ENCODE assay signal across 1 fruit fly cellular context in the genomic region with DNA sequence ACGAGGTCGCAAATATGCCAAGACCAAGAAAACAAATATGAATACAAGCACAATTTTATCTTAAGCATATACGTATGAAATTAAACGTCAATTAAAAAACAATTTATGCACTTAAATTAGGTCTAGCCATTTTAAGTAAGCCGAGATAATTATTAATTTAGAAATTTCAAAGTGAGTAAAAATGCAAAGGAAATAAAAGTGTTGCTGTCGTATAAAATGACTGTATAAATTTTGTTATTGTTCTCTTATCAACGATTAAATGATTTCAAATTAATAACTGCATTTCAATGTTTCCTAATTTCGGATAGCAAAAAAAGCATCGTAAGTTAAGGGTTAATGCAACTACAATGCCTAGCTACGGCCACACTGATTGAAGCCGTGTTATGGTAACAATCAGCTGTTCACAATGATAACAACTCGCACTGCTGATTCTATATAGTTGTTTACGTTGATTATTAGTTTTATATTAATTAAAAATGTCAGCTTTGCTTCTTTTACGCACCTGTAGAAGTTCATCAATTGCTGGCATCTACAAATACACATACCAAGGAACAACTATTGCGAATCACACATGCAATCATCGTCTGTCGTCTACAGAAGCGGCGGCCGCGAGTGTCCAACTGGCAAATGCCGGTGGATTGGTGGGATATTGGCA.
TF ChIP-seq lines count a peak whose summit lies in the region.

A gene (minus strand): TSS at position 1 of the 655 bp plus-strand sequence.
A gene (plus strand): TSS at position 375 of the 655 bp plus-strand sequence.

TF ChIP-seq in whole organism, embryonic, 481 proteins besides CTCF, POLR2A, EP300 and RAD21 (continued from another document and continues in another):
- TF ChIP-seq fd102C (GFP tag; optimal IDR thresholded peaks at IDR 0.05; lab: Kevin White, UChicago) (no peak), Ada2b (GFP tag; IDR thresholded peaks at IDR 0.05; lab: Robert Waterston, UW) (peak; percentile 64), CG6654 (GFP tag; optimal IDR thresholded peaks at IDR 0.05; lab: Kevin White, UChicago) (peak; percentile 9), Oaz (GFP tag; IDR thresholded peaks at IDR 0.05; lab: Robert Waterston, UW) (no peak), B-H2 (GFP tag; optimal IDR thresholded peaks at IDR 0.05; lab: Kevin White, UChicago) (peak; percentile 55), oc (tag; optimal IDR thresholded peaks at IDR 0.05; lab: Kevin White, UChicago) (no peak), sens-2 (GFP tag; IDR thresholded peaks at IDR 0.05; lab: Robert Waterston, UW) (no peak; the same call in 1 of the 2 replicates), CG9727 (GFP tag; optimal IDR thresholded peaks at IDR 0.05; lab: Kevin White, UChicago) (peak; percentile 42), bsh (GFP tag; optimal IDR thresholded peaks at IDR 0.05; lab: Kevin White, UChicago) (peak in 1 of 2 experiments; percentile 57), CG17359 (tag; optimal IDR thresholded peaks at IDR 0.05; lab: Kevin White, UChicago) (peak; percentile 66), D (optimal IDR thresholded peaks at IDR 0.05; lab: Kevin White, UChicago) (no peak), D (GFP tag; optimal IDR thresholded peaks at IDR 0.05; lab: Kevin White, UChicago) (peak; percentile 45), CG17328 (GFP tag; IDR thresholded peaks at IDR 0.05; lab: Robert Waterston, UW) (peak; percentile 50), nerfin-2 (GFP tag; IDR thresholded peaks at IDR 0.05; lab: Robert Waterston, UW; ENCODE audit: partially characterized antibody) (no peak), HHEX (GFP tag; optimal IDR thresholded peaks at IDR 0.05; lab: Kevin White, UChicago) (peak; percentile 40), amos (GFP tag; IDR thresholded peaks at IDR 0.05; lab: Robert Waterston, UW; ENCODE audit: partially characterized antibody) (no peak), CG9932 (GFP tag; IDR thresholded peaks at IDR 0.05; lab: Robert Waterston, UW) (peak; percentile 87), CG17361 (GFP tag; IDR thresholded peaks at IDR 0.05; lab: Robert Waterston, UW) (peak; percentile 88), NC2β (GFP tag; optimal IDR thresholded peaks at IDR 0.05; lab: Kevin White, UChicago) (peak; percentile 70), CG7839 (tag; optimal IDR thresholded peaks at IDR 0.05; lab: Kevin White, UChicago) (peak; percentile 72), CG13775 (GFP tag; optimal IDR thresholded peaks at IDR 0.05; lab: Kevin White, UChicago) (peak; percentile 80), gro (GFP tag; optimal IDR thresholded peaks at IDR 0.05; lab: Kevin White, UChicago) (peak; percentile 56), Hey (tag; optimal IDR thresholded peaks at IDR 0.05; lab: Kevin White, UChicago) (no peak), sqz (GFP tag; optimal IDR thresholded peaks at IDR 0.05; lab: Kevin White, UChicago) (peak; percentile 13), CG3995 (GFP tag; optimal IDR thresholded peaks at IDR 0.05; lab: Kevin White, UChicago) (peak; percentile 27), CG10274 (GFP tag; optimal IDR thresholded peaks at IDR 0.05; lab: Kevin White, UChicago) (no peak), CG6175 (GFP tag; IDR thresholded peaks at IDR 0.05; lab: Robert Waterston, UW) (peak; percentile 26; the same call in 1 of the 3 replicates), seq (GFP tag; IDR thresholded peaks at IDR 0.05; lab: Robert Waterston, UW) (peak; percentile 41; the same call in 1 of the 2 replicates), zfh1 (GFP tag; IDR thresholded peaks at IDR 0.05; lab: Robert Waterston, UW) (peak; percentile 69; the same call in 2 of the 3 replicates), CG4282 (GFP tag; optimal IDR thresholded peaks at IDR 0.05; lab: Kevin White, UChicago) (peak; percentile 28), Usf (GFP tag; optimal IDR thresholded peaks at IDR 0.05; lab: Kevin White, UChicago) (peak; percentile 57), CG12391 (tag; optimal IDR thresholded peaks at IDR 0.05; lab: Kevin White, UChicago) (peak; percentile 87), Ravus (GFP tag; IDR thresholded peaks at IDR 0.05; lab: Robert Waterston, UW) (no peak; the same call in 1 of the 2 replicates), Hr3 (GFP tag; optimal IDR thresholded peaks at IDR 0.05; lab: Kevin White, UChicago) (peak; percentile 75), CG10147 (GFP tag; optimal IDR thresholded peaks at IDR 0.05; lab: Kevin White, UChicago) (peak; percentile 78), emc (GFP tag; optimal IDR thresholded peaks at IDR 0.05; lab: Kevin White, UChicago) (no peak), gfzf (GFP tag; optimal IDR thresholded peaks at IDR 0.05; lab: Kevin White, UChicago) (peak; percentile 84), gcm2 (GFP tag; optimal IDR thresholded peaks at IDR 0.05; lab: Kevin White, UChicago) (no peak), Bteb2 (GFP tag; optimal IDR thresholded peaks at IDR 0.05; lab: Kevin White, UChicago) (peak; percentile 65), CG18619 (GFP tag; optimal IDR thresholded peaks at IDR 0.05; lab: Kevin White, UChicago) (peak; percentile 56), stc (GFP tag; IDR thresholded peaks at IDR 0.05; lab: Robert Waterston, UW) (peak; percentile 9; the same call in 1 of the 2 replicates), CG18262 (tag; optimal IDR thresholded peaks at IDR 0.05; lab: Kevin White, UChicago) (peak; percentile 75), Mrtf (GFP tag; IDR thresholded peaks at IDR 0.05; lab: Robert Waterston, UW) (peak; percentile 59; the same call in 1 of the 3 replicates), shn (GFP tag; optimal IDR thresholded peaks at IDR 0.05; lab: Kevin White, UChicago) (peak; percentile 62), salm (tag; optimal IDR thresholded peaks at IDR 0.05; lab: Kevin White, UChicago) (no peak), croc (GFP tag; conservative IDR thresholded peaks at IDR 0.05; lab: Robert Waterston, UW) (no peak; the same call in 1 of the 3 replicates), Tbp (GFP tag; optimal IDR thresholded peaks at IDR 0.05; lab: Kevin White, UChicago) (peak; percentile 58), wek (GFP tag; optimal IDR thresholded peaks at IDR 0.05; lab: Kevin White, UChicago) (no peak), ap (GFP tag; IDR thresholded peaks at IDR 0.05; lab: Robert Waterston, UW) (peak; percentile 24; the same call in 1 of the 2 replicates), CG11504 (tag; optimal IDR thresholded peaks at IDR 0.05; lab: Kevin White, UChicago) (peak; percentile 75), schlank (tag; optimal IDR thresholded peaks at IDR 0.05; lab: Kevin White, UChicago) (no peak), Mad (GFP tag; optimal IDR thresholded peaks at IDR 0.05; lab: Kevin White, UChicago) (peak; percentile 59), Sox102F (GFP tag; optimal IDR thresholded peaks at IDR 0.05; lab: Kevin White, UChicago) (peak; percentile 75), CG7963 (GFP tag; IDR thresholded peaks at IDR 0.05; lab: Robert Waterston, UW; ENCODE audit: partially characterized antibody) (no peak), CG15011 (GFP tag; optimal IDR thresholded peaks at IDR 0.05; lab: Kevin White, UChicago) (no peak), MTF-1 (GFP tag; optimal IDR thresholded peaks at IDR 0.05; lab: Kevin White, UChicago; ENCODE audit: borderline replicate concordance) (no peak), ttk (GFP tag; IDR thresholded peaks at IDR 0.05; lab: Robert Waterston, UW) (peak; percentile 49), CG10366 (GFP tag; IDR thresholded peaks at IDR 0.05; lab: Robert Waterston, UW) (peak; percentile 57), CG9437 (GFP tag; optimal IDR thresholded peaks at IDR 0.05; lab: Kevin White, UChicago) (peak; percentile 73), TFAM (GFP tag; optimal IDR thresholded peaks at IDR 0.05; lab: Kevin White, UChicago) (no peak), hth (optimal IDR thresholded peaks at IDR 0.05; lab: Kevin White, UChicago) (no peak), twi (tag; optimal IDR thresholded peaks at IDR 0.05; lab: Kevin White, UChicago) (peak; percentile 55), Jarid2 (GFP tag; optimal IDR thresholded peaks at IDR 0.05; lab: Kevin White, UChicago) (no peak), CG11695 (GFP tag; IDR thresholded peaks at IDR 0.05; lab: Robert Waterston, UW) (no peak), CG1832 (GFP tag; optimal IDR thresholded peaks at IDR 0.05; lab: Kevin White, UChicago) (no peak), CG15696 (tag; optimal IDR thresholded peaks at IDR 0.05; lab: Kevin White, UChicago) (peak; percentile 40), CG33213 (GFP tag; optimal IDR thresholded peaks at IDR 0.05; lab: Kevin White, UChicago) (peak; percentile 23), Hand (GFP tag; optimal IDR thresholded peaks at IDR 0.05; lab: Kevin White, UChicago) (no peak), ato (GFP tag; IDR thresholded peaks at IDR 0.05; lab: Robert Waterston, UW; ENCODE audit: partially characterized antibody) (no peak), Meics (GFP tag; optimal IDR thresholded peaks at IDR 0.05; lab: Kevin White, UChicago) (peak; percentile 65), Vsx1 (GFP tag; optimal IDR thresholded peaks at IDR 0.05; lab: Kevin White, UChicago) (no peak), Nf-YC (tag; optimal IDR thresholded peaks at IDR 0.05; lab: Kevin White, UChicago) (peak; percentile 73), toy (GFP tag; IDR thresholded peaks at IDR 0.05; lab: Robert Waterston, UW) (no peak), pros (GFP tag; optimal IDR thresholded peaks at IDR 0.05; lab: Kevin White, UChicago) (no peak), CG1024 (GFP tag; IDR thresholded peaks at IDR 0.05; lab: Robert Waterston, UW) (0 out of 2 replicates have a peak, but pooled peaks have one; percentile 22), CG11093 (GFP tag; IDR thresholded peaks at IDR 0.05; lab: Robert Waterston, UW) (0 out of 3 replicates have a peak, but pooled peaks have one; percentile 16), CG4707 (GFP tag; optimal IDR thresholded peaks at IDR 0.05; lab: Kevin White, UChicago) (no peak), CG4360 (GFP tag; IDR thresholded peaks at IDR 0.05; lab: Robert Waterston, UW) (no peak), CG18011 (GFP tag; optimal IDR thresholded peaks at IDR 0.05; lab: Kevin White, UChicago) (peak; percentile 33), CG16813 (GFP tag; IDR thresholded peaks at IDR 0.05; lab: Robert Waterston, UW; ENCODE audit: partially characterized antibody) (no peak; the same call in 2 of the 3 replicates), bbx (GFP tag; IDR thresholded peaks at IDR 0.05; lab: Robert Waterston, UW; ENCODE audit: partially characterized antibody) (no peak), chm (GFP tag; IDR thresholded peaks at IDR 0.05; lab: Robert Waterston, UW) (no peak), mam (GFP tag; optimal IDR thresholded peaks at IDR 0.05; lab: Kevin White, UChicago) (peak; percentile 81), CG16863 (GFP tag; optimal IDR thresholded peaks at IDR 0.05; lab: Kevin White, UChicago) (peak; percentile 67), chif (GFP tag; optimal IDR thresholded peaks at IDR 0.05; lab: Kevin White, UChicago) (peak; percentile 54 to 67), CG11723 (GFP tag; optimal IDR thresholded peaks at IDR 0.05; lab: Kevin White, UChicago) (peak; percentile 17), bigmax (GFP tag; optimal IDR thresholded peaks at IDR 0.05; lab: Kevin White, UChicago) (no peak), CG9215 (GFP tag; IDR thresholded peaks at IDR 0.05; lab: Robert Waterston, UW) (peak; percentile 71), CG12155 (GFP tag; optimal IDR thresholded peaks at IDR 0.05; lab: Kevin White, UChicago) (peak; percentile 71), zf30C (GFP tag; optimal IDR thresholded peaks at IDR 0.05; lab: Kevin White, UChicago) (no peak), CG2889 (GFP tag; IDR thresholded peaks at IDR 0.05; lab: Robert Waterston, UW) (0 out of 3 replicates have a peak, but pooled peaks have one; percentile 6), CG17385 (GFP tag; optimal IDR thresholded peaks at IDR 0.05; lab: Kevin White, UChicago) (peak; percentile 62), slbo (GFP tag; IDR thresholded peaks at IDR 0.05; lab: Robert Waterston, UW) (peak; percentile 86), CG8290 (GFP tag; optimal IDR thresholded peaks at IDR 0.05; lab: Kevin White, UChicago) (peak; percentile 31), CG8290 (tag; optimal IDR thresholded peaks at IDR 0.05; lab: Kevin White, UChicago) (peak in 1 of 2 experiments; percentile 55), CG13123 (GFP tag; optimal IDR thresholded peaks at IDR 0.05; lab: Kevin White, UChicago) (peak; percentile 75), CG10321 (GFP tag; IDR thresholded peaks at IDR 0.05; lab: Robert Waterston, UW) (no peak), ken (GFP tag; IDR thresholded peaks at IDR 0.05; lab: Robert Waterston, UW) (peak; percentile 45; the same call in 2 of the 3 replicates), gem (tag; optimal IDR thresholded peaks at IDR 0.05; lab: Kevin White, UChicago) (peak; percentile 81), CG8924 (tag; optimal IDR thresholded peaks at IDR 0.05; lab: Kevin White, UChicago) (peak; percentile 67), ase (GFP tag; IDR thresholded peaks at IDR 0.05; lab: Robert Waterston, UW) (peak; percentile 65; the same call in 2 of the 3 replicates), CG32532 (GFP tag; IDR thresholded peaks at IDR 0.05; lab: Robert Waterston, UW) (peak; percentile 83), Neu2 (GFP tag; optimal IDR thresholded peaks at IDR 0.05; lab: Kevin White, UChicago; ENCODE audit: borderline replicate concordance) (no peak), CG11456 (GFP tag; IDR thresholded peaks at IDR 0.05; lab: Robert Waterston, UW) (peak; percentile 73; the same call in 2 of the 3 replicates), sens (GFP tag; lab: Kevin White, UChicago) (peak; percentile 97), sob (GFP tag; IDR thresholded peaks at IDR 0.05; lab: Robert Waterston, UW) (peak; percentile 67), dpn (GFP tag; optimal IDR thresholded peaks at IDR 0.05; lab: Kevin White, UChicago) (peak; percentile 73 to 80), fru (optimal IDR thresholded peaks at IDR 0.05; lab: Kevin White, UChicago) (no peak), wor (GFP tag; IDR thresholded peaks at IDR 0.05; lab: Robert Waterston, UW) (no peak), mld (GFP tag; IDR thresholded peaks at IDR 0.05; lab: Robert Waterston, UW; ENCODE audit: partially characterized antibody) (no peak), usp (GFP tag; optimal IDR thresholded peaks at IDR 0.05; lab: Kevin White, UChicago) (no peak), wdn (GFP tag; IDR thresholded peaks at IDR 0.05; lab: Robert Waterston, UW) (no peak), tna (GFP tag; IDR thresholded peaks at IDR 0.05; lab: Robert Waterston, UW; ENCODE audit: partially characterized antibody) (no peak), tgo (GFP tag; IDR thresholded peaks at IDR 0.05; lab: Robert Waterston, UW) (peak; percentile 49; the same call in 1 of the 3 replicates), CG8478 (optimal IDR thresholded peaks at IDR 0.05; lab: Kevin White, UChicago) (no peak), Dip2 (GFP tag; IDR thresholded peaks at IDR 0.05; lab: Robert Waterston, UW) (no peak), hkb (optimal IDR thresholded peaks at IDR 0.05; lab: Kevin White, UChicago) (no peak), hkb (GFP tag; IDR thresholded peaks at IDR 0.05; lab: Robert Waterston, UW) (peak; percentile 24; the same call in 1 of the 2 replicates), Hmx (GFP tag; optimal IDR thresholded peaks at IDR 0.05; lab: Kevin White, UChicago) (peak; percentile 43), vnd (GFP tag; IDR thresholded peaks at IDR 0.05; lab: Robert Waterston, UW; ENCODE audit: partially characterized antibody) (no peak)
